Worm (Caenorhabditis elegans): Measurements from ENCODE around the gene F45E10.2.

F45E10.2 gene

ce11 chrII:11015210-11015609, 39.9 kb downstream of the F45E10.2 start:
- TF ChIP-seq nhr-77 (tag; optimal IDR thresholded peaks at IDR 0.05) (no peak), nhr-20 (tag; optimal IDR thresholded peaks at IDR 0.05) (no peak), efl-1 (optimal IDR thresholded peaks at IDR 0.05) (peak in 1 of 2 experiments; percentile 13), efl-1 (GFP tag; optimal IDR thresholded peaks at IDR 0.05 in 1 of 2) (peak in 1 of 2 experiments; percentile 17), ama-1 (optimal IDR thresholded peaks at IDR 0.05) (peak; percentile 32), elt-3 (tag; optimal IDR thresholded peaks at IDR 0.05) (peak in 1 of 6 experiments; percentile 77), unc-86 (tag; optimal IDR thresholded peaks at IDR 0.05) (no peak), ceh-88 (GFP tag; IDR thresholded peaks at IDR 0.05) (no peak), nhr-237 (tag; optimal IDR thresholded peaks at IDR 0.05) (no peak), lin-35 (GFP tag; optimal IDR thresholded peaks at IDR 0.05) (peak in 1 of 2 experiments; percentile 43), pag-3 (tag; optimal IDR thresholded peaks at IDR 0.05; ENCODE audit: borderline replicate concordance, insufficient read depth) (peak; percentile 11), grh-1 (GFP tag; IDR thresholded peaks at IDR 0.05) (0 out of 2 replicates have a peak, but pooled peaks have one; percentile 7), nhr-85 (tag) (peak; percentile 22), lin-14 (GFP tag; optimal IDR thresholded peaks at IDR 0.05) (peak; percentile 37), C16A3.4 (tag; optimal IDR thresholded peaks at IDR 0.05) (no peak)

- TF ChIP-seq nhr-84 (tag; optimal IDR thresholded peaks at IDR 0.05) (no peak), aha-1 (tag; optimal IDR thresholded peaks at IDR 0.05) (no peak)
Measured at ce11 chrII:11013667-11014066, 41.5 kb downstream of the F45E10.2 start, which contains the start of gene col-81. col-81 (minus strand) TSS chrII:11013767.

ce11 chrII:11012532-11013179, 42.5 kb downstream of the F45E10.2 start:
- TF ChIP-seq Y116A8C.19 (tag; optimal IDR thresholded peaks at IDR 0.05; ENCODE audit: borderline replicate concordance) (no peak), fkh-8 (tag; optimal IDR thresholded peaks at IDR 0.05) (no peak), lin-15B (tag; optimal IDR thresholded peaks at IDR 0.05) (no peak), efl-3 (GFP tag; optimal IDR thresholded peaks at IDR 0.05) (no peak), ets-5 (GFP tag; IDR thresholded peaks at IDR 0.05) (no peak), lin-14 (GFP tag; optimal IDR thresholded peaks at IDR 0.05) (no peak), dsc-1 (tag; optimal IDR thresholded peaks at IDR 0.05) (no peak), fkh-4 (tag; optimal IDR thresholded peaks at IDR 0.05; ENCODE audit: borderline replicate concordance) (no peak), blmp-1 (tag; optimal IDR thresholded peaks at IDR 0.05) (no peak), nhr-11 (tag; optimal IDR thresholded peaks at IDR 0.05) (no peak), skn-1 (tag; optimal IDR thresholded peaks at IDR 0.05) (no peak), efl-1 (optimal IDR thresholded peaks at IDR 0.05) (no peak), efl-1 (GFP tag; optimal IDR thresholded peaks at IDR 0.05 in 1 of 2) (no peak), zip-4 (GFP tag; optimal IDR thresholded peaks at IDR 0.05) (no peak), C16A3.4 (tag; optimal IDR thresholded peaks at IDR 0.05) (no peak)

- no peak for TF ChIP-seq lir-3 (tag; optimal IDR thresholded peaks at IDR 0.05; ENCODE audit: poor library complexity)
- TF ChIP-seq snpc-4 (tag; optimal IDR thresholded peaks at IDR 0.05) = no peak
- TF ChIP-seq skn-1 (tag; optimal IDR thresholded peaks at IDR 0.05) = no peak
- no peak for TF ChIP-seq unc-30 (tag; optimal IDR thresholded peaks at IDR 0.05)
- no peak for TF ChIP-seq nhr-76 (tag; optimal IDR thresholded peaks at IDR 0.05)
- TF ChIP-seq nhr-11 (tag; optimal IDR thresholded peaks at IDR 0.05) = no peak
- TF ChIP-seq lin-35 (GFP tag; optimal IDR thresholded peaks at IDR 0.05) = no peak
- TF ChIP-seq snu-23 (GFP tag; optimal IDR thresholded peaks at IDR 0.05) = no peak
- no peak for TF ChIP-seq xbp-1 (tag; optimal IDR thresholded peaks at IDR 0.05)
- TF ChIP-seq nhr-19 (GFP tag; conservative IDR thresholded peaks at IDR 0.05) = no peak
- TF ChIP-seq hlh-4 (tag; optimal IDR thresholded peaks at IDR 0.05) = no peak
- no peak for TF ChIP-seq fkh-10 (GFP tag; optimal IDR thresholded peaks at IDR 0.05)
- TF ChIP-seq mep-1 (tag; optimal IDR thresholded peaks at IDR 0.05) = no peak
- TF ChIP-seq hlh-17 (GFP tag; optimal IDR thresholded peaks at IDR 0.05; ENCODE audit: borderline replicate concordance) = no peak
- TF ChIP-seq mdl-1 (tag; optimal IDR thresholded peaks at IDR 0.05) = no peak
- TF ChIP-seq unc-86 (tag; optimal IDR thresholded peaks at IDR 0.05) = no peak
Measured at ce11 chrII:11010914-11011313, 44.2 kb downstream of the F45E10.2 start.
